Fruit fly (Drosophila melanogaster): ENCODE results near the gene CG14315.

Gene CG14315

DNA sequence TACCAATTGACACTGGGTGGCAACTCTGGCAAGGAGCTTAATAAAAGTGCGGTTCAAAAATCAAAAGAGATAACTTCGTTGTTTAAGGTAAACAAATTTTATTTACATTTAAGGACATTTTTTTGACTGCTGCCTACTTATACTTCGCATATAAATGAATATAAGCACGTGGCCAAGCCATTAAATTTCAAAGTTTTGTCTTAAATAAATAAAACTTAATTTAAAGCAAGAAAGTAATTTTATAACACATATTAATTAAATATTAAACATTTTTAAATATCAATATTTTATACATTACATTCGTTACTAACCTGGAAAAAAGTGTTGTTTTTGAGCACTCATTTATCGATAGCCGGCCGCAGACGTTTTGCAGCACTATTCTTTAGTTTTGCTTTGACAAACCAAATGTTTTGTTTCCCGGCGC, 30.2 kb downstream of the CG14315 start, which contains the start of the genes CG12321 and MED17 (continued):
- TF ChIP-seq gcm (GFP tag; optimal IDR thresholded peaks at IDR 0.05), result peak; percentile 61
- peak; percentile 79 for TF ChIP-seq twi (tag; optimal IDR thresholded peaks at IDR 0.05)
- TF ChIP-seq so (GFP tag; IDR thresholded peaks at IDR 0.05), result peak; percentile 78; the same call in 1 of the 3 replicates
- TF ChIP-seq Six4 (GFP tag; optimal IDR thresholded peaks at IDR 0.05), result peak; percentile 84
- TF ChIP-seq CG8089 (GFP tag; optimal IDR thresholded peaks at IDR 0.05), result peak; percentile 40
- no peak for TF ChIP-seq CG14860 (GFP tag; IDR thresholded peaks at IDR 0.05; ENCODE audit: partially characterized antibody)
- TF ChIP-seq CG12659 (GFP tag; optimal IDR thresholded peaks at IDR 0.05), result peak; percentile 96
- TF ChIP-seq slbo (GFP tag; IDR thresholded peaks at IDR 0.05), result peak; percentile 97
- peak; percentile 80 for TF ChIP-seq Rx (GFP tag; IDR thresholded peaks at IDR 0.05)
- TF ChIP-seq Hr78 (GFP tag; optimal IDR thresholded peaks at IDR 0.05), result no peak
- peak; percentile 50 for TF ChIP-seq CrebB (tag; optimal IDR thresholded peaks at IDR 0.05)
- TF ChIP-seq Tbp (GFP tag; optimal IDR thresholded peaks at IDR 0.05), result no peak
- peak; percentile 52 for TF ChIP-seq CG17802 (tag; optimal IDR thresholded peaks at IDR 0.05)
- peak; percentile 72; the same call in 2 of the 3 replicates for TF ChIP-seq H15 (GFP tag; IDR thresholded peaks at IDR 0.05)
- TF ChIP-seq gcm2 (GFP tag; optimal IDR thresholded peaks at IDR 0.05), result peak; percentile 62
- no peak for TF ChIP-seq lov (optimal IDR thresholded peaks at IDR 0.05)
- peak; percentile 74; the same call in 1 of the 3 replicates for TF ChIP-seq lov (GFP tag; IDR thresholded peaks at IDR 0.05)
- TF ChIP-seq onecut (GFP tag; IDR thresholded peaks at IDR 0.05), result peak; percentile 64
- TF ChIP-seq CG4328 (GFP tag; optimal IDR thresholded peaks at IDR 0.05), result peak; percentile 78
- TF ChIP-seq CG34376 (GFP tag; optimal IDR thresholded peaks at IDR 0.05), result peak; percentile 11
- TF ChIP-seq trh (GFP tag; optimal IDR thresholded peaks at IDR 0.05), result peak; percentile 85
- TF ChIP-seq luna (GFP tag; optimal IDR thresholded peaks at IDR 0.05), result no peak
- TF ChIP-seq Gug (GFP tag; IDR thresholded peaks at IDR 0.05), result peak; percentile 80
- TF ChIP-seq wdn (GFP tag; IDR thresholded peaks at IDR 0.05), result peak; percentile 80
- peak; percentile 49 for TF ChIP-seq Adf1 (GFP tag; IDR thresholded peaks at IDR 0.05)
- TF ChIP-seq chif (GFP tag; optimal IDR thresholded peaks at IDR 0.05), result peak in 1 of 2 experiments; percentile 49
- peak; percentile 79 for TF ChIP-seq zfh2 (GFP tag; optimal IDR thresholded peaks at IDR 0.05)
- peak; percentile 75 for TF ChIP-seq CG17328 (GFP tag; IDR thresholded peaks at IDR 0.05)
- peak; percentile 41 for TF ChIP-seq CG10565 (GFP tag; optimal IDR thresholded peaks at IDR 0.05)
- peak; percentile 79 for TF ChIP-seq CG14667 (GFP tag; IDR thresholded peaks at IDR 0.05)
- TF ChIP-seq CG4854 (GFP tag; optimal IDR thresholded peaks at IDR 0.05), result peak; percentile 62
- peak; percentile 52 for TF ChIP-seq tap (tag; optimal IDR thresholded peaks at IDR 0.05)
- peak; percentile 59 for TF ChIP-seq nom (GFP tag; optimal IDR thresholded peaks at IDR 0.05)
- TF ChIP-seq CG8924 (tag; optimal IDR thresholded peaks at IDR 0.05), result peak; percentile 90
- peak; percentile 85 for TF ChIP-seq fd96Cb (tag; optimal IDR thresholded peaks at IDR 0.05)
- peak; percentile 83 for TF ChIP-seq CG17829 (tag; optimal IDR thresholded peaks at IDR 0.05)
- TF ChIP-seq HLH54F (GFP tag; optimal IDR thresholded peaks at IDR 0.05), result peak; percentile 74

DNA sequence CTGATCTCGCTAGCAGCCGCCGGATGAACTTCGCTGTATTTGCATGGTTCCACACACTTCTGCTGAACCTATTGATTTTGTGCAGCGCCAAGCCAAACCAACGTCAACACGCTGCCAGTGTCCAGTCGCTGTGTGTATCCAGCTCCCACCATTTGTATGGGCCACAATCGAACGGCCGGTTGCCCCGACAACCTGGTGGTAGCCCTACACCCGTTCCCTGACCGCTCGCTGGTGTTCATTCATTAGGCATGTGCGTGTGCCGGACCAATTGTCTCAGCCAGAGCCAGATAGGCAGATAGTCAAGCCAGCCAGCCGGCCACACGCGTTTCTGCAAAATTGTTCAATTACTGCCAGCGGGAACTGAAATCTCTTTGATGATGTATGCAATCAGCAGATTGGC, 33.4 kb downstream of the CG14315 start, which contains the start of gene CG14313:
TSS of gene CG14313 (minus strand) at position 101 of the 400 bp plus-strand sequence.
- TF ChIP-seq Med (GFP tag) (peak; percentile 32), CG17912 (GFP tag; optimal IDR thresholded peaks at IDR 0.05) (no peak), z (GFP tag; IDR thresholded peaks at IDR 0.05) (0 out of 3 replicates have a peak, but pooled peaks have one; percentile 6), amos (GFP tag; IDR thresholded peaks at IDR 0.05; ENCODE audit: partially characterized antibody) (peak; percentile 7; the same call in 1 of the 2 replicates)

Data from whole organism, embryonic.